Worm (Caenorhabditis elegans): ENCODE data around the gene mpz-5.
A peak's percentile ranks its signal among the peaks of the same experiment; 100 is the strongest.
"Not testable (repeated sequence)": the region's sequence is repeated elsewhere in the genome, so short reads cannot be mapped to it uniquely, and the experiment has no call there.

mpz-5 gene

DNA sequence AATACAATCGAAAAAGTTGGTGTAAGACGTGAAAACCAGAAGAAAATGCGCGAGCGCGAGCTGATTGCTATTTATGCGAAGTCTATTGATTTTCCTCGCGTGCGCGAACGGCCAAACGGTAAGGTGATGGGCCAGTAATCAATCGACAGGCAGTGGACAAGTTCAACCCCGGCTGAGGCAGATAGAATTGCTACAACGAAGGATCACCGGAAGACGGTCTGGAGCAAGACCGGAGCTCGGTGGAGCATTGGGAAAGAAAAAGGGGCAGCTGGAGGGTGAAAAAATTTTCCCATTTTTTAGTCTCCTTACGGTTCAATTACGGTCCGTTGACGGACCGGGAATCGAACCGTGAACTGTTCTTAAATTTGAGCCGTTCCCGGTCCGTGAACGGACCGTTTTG, 50.3 kb downstream of the mpz-5 start:
- TF ChIP-seq vab-7 (GFP tag; IDR thresholded peaks at IDR 0.05) (peak; percentile 61), pha-4 (GFP tag; IDR thresholded peaks at IDR 0.05) (peak; percentile 54), ctbp-1 (GFP tag; IDR thresholded peaks at IDR 0.05) (peak; percentile 50; the same call in 1 of the 2 replicates), hmg-1.1 (GFP tag; IDR thresholded peaks at IDR 0.05) (0 out of 2 replicates have a peak, but pooled peaks have one; percentile 17), php-3 (GFP tag; IDR thresholded peaks at IDR 0.05) (peak; percentile 48; the same call in 1 of the 2 replicates), snpc-1.2 (GFP tag; IDR thresholded peaks at IDR 0.05) (peak; percentile 88), lin-29 (GFP tag; IDR thresholded peaks at IDR 0.05) (0 out of 2 replicates have a peak, but pooled peaks have one; percentile 12), mdt-29 (GFP tag; IDR thresholded peaks at IDR 0.05) (peak; percentile 54; the same call in 1 of the 2 replicates), arid-1 (GFP tag; conservative IDR thresholded peaks at IDR 0.05) (0 out of 2 replicates have a peak, but pooled peaks have one; percentile 50), D1046.2 (GFP tag; IDR thresholded peaks at IDR 0.05) (0 out of 2 replicates have a peak, but pooled peaks have one; percentile 62), lin-38 (GFP tag; IDR thresholded peaks at IDR 0.05) (peak; percentile 35; the same call in 1 of the 2 replicates), F26F4.8 (GFP tag; conservative IDR thresholded peaks at IDR 0.05) (peak; percentile 54; the same call in 1 of the 2 replicates), set-16 (GFP tag; IDR thresholded peaks at IDR 0.05) (peak; percentile 56), lim-7 (GFP tag; IDR thresholded peaks at IDR 0.05) (peak; percentile 61; the same call in 1 of the 2 replicates), Y48G9A.11 (GFP tag; IDR thresholded peaks at IDR 0.05) (peak; percentile 50; the same call in 1 of the 2 replicates), egl-43 (GFP tag; IDR thresholded peaks at IDR 0.05) (peak; percentile 83), dmd-8 (GFP tag; IDR thresholded peaks at IDR 0.05) (peak; percentile 68; the same call in 1 of the 2 replicates)
- TF ChIP-seq pha-4 (tag; optimal IDR thresholded peaks at IDR 0.05): not testable (repeated sequence)

DNA sequence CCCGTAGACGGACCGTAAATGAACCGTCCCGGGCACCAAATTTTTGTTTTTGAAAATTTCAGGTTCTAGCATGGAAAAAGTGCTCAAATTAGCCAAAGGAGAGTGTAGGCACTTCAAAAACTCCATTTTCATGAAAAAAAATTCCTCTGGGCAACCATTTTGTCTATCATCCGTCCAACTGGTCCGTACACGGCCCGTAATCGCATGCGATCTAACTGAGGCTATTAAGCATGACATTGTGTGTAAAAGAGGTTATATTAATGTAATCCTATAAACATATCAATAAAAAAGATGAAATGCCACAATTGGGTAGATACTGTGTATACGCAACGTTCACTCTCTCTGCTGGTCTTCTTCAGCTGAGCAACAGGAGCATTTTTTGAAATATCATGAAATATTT, 51.0 kb downstream of the mpz-5 start, which contains the start of gene R09E10.1:
Gene R09E10.1 (minus strand): TSS at position 101 of the 400 bp plus-strand sequence.
- not testable (repeated sequence) for TF ChIP-seq pqm-1 (tag; optimal IDR thresholded peaks at IDR 0.05); ceh-32 (tag; optimal IDR thresholded peaks at IDR 0.05; ENCODE audit: poor library complexity); dve-1 (tag; optimal IDR thresholded peaks at IDR 0.05; ENCODE audit: insufficient read depth)
